Worm (Caenorhabditis elegans): Measurements from ENCODE around the gene F39F10.5.
A peak's percentile ranks its signal among the peaks of the same experiment; 100 is the strongest.

F39F10.5 gene

ce11 chrX:16880426-16880825, 33.1 kb downstream of the F39F10.5 start, which contains the start of gene acs-9:
Gene acs-9, minus strand, starts transcription at chrX:16880526.
- TF ChIP-seq hlh-30 (tag; optimal IDR thresholded peaks at IDR 0.05; ENCODE audit: insufficient read depth): no peak
- no peak for TF ChIP-seq madf-2 (tag; optimal IDR thresholded peaks at IDR 0.05)
- no peak for TF ChIP-seq pha-4 (tag; optimal IDR thresholded peaks at IDR 0.05)
- TF ChIP-seq unc-3 (GFP tag; conservative IDR thresholded peaks at IDR 0.05): no peak
- no peak for TF ChIP-seq unc-3 (tag; optimal IDR thresholded peaks at IDR 0.05)
- TF ChIP-seq ceh-14 (tag; optimal IDR thresholded peaks at IDR 0.05): no peak
- no peak for TF ChIP-seq ttx-3 (tag; optimal IDR thresholded peaks at IDR 0.05)
- TF ChIP-seq sox-4 (tag; optimal IDR thresholded peaks at IDR 0.05): no peak
- TF ChIP-seq sdc-2 (tag; optimal IDR thresholded peaks at IDR 0.05): no peak
- TF ChIP-seq elt-4 (tag; optimal IDR thresholded peaks at IDR 0.05): no peak
- no peak for TF ChIP-seq ceh-2 (tag; optimal IDR thresholded peaks at IDR 0.05)
- TF ChIP-seq nhr-232 (tag; optimal IDR thresholded peaks at IDR 0.05): no peak
- no peak for TF ChIP-seq dmd-4 (tag; optimal IDR thresholded peaks at IDR 0.05; ENCODE audit: borderline replicate concordance)
- TF ChIP-seq ets-4 (tag; optimal IDR thresholded peaks at IDR 0.05): no peak
- no peak for TF ChIP-seq hlh-8 (tag; optimal IDR thresholded peaks at IDR 0.05)
- TF ChIP-seq ceh-45 (GFP tag; IDR thresholded peaks at IDR 0.05): no peak
- TF ChIP-seq ahr-1 (tag; optimal IDR thresholded peaks at IDR 0.05): no peak
- TF ChIP-seq elt-2 (tag; optimal IDR thresholded peaks at IDR 0.05): no peak

ce11 chrX:16872446-16872962, 41.1 kb downstream of the F39F10.5 start, which contains the start of gene T20F7.1:
Gene T20F7.1, plus strand, starts transcription at chrX:16872912.
- TF ChIP-seq ceh-2 (tag; optimal IDR thresholded peaks at IDR 0.05): peak; percentile 10
- TF ChIP-seq gmeb-2 (tag; optimal IDR thresholded peaks at IDR 0.05): no peak
- TF ChIP-seq nhr-232 (tag; optimal IDR thresholded peaks at IDR 0.05): no peak
- TF ChIP-seq hlh-13 (GFP tag; optimal IDR thresholded peaks at IDR 0.05): no peak
- peak; percentile 52 for TF ChIP-seq ceh-18 (tag; optimal IDR thresholded peaks at IDR 0.05)
- no peak for TF ChIP-seq hlh-15 (tag; optimal IDR thresholded peaks at IDR 0.05)
- no peak for TF ChIP-seq ahr-1 (tag; optimal IDR thresholded peaks at IDR 0.05)
- peak; percentile 64 for TF ChIP-seq tbx-2 (tag; optimal IDR thresholded peaks at IDR 0.05)
- no peak for TF ChIP-seq syd-9 (tag; optimal IDR thresholded peaks at IDR 0.05)
- TF ChIP-seq fkh-10 (GFP tag; optimal IDR thresholded peaks at IDR 0.05): no peak
- no peak for TF ChIP-seq lim-6 (tag; optimal IDR thresholded peaks at IDR 0.05)
- no peak for TF ChIP-seq tbx-7 (tag; optimal IDR thresholded peaks at IDR 0.05)
- TF ChIP-seq C08G9.2 (tag; optimal IDR thresholded peaks at IDR 0.05): no peak
- peak; percentile 13 for TF ChIP-seq ceh-30 (tag; optimal IDR thresholded peaks at IDR 0.05)
- TF ChIP-seq ceh-9 (tag; optimal IDR thresholded peaks at IDR 0.05): no peak
- TF ChIP-seq sox-4 (tag; optimal IDR thresholded peaks at IDR 0.05): no peak
- peak; percentile 57 for TF ChIP-seq unc-55 (GFP tag; optimal IDR thresholded peaks at IDR 0.05)
- peak; percentile 59; the same call in 1 of the 2 replicates for TF ChIP-seq sox-2 (GFP tag; IDR thresholded peaks at IDR 0.05)
- peak; percentile 22 for TF ChIP-seq ceh-34 (tag; optimal IDR thresholded peaks at IDR 0.05)
- no peak for TF ChIP-seq dmd-4 (tag; optimal IDR thresholded peaks at IDR 0.05; ENCODE audit: borderline replicate concordance)
- TF ChIP-seq hlh-6 (tag; optimal IDR thresholded peaks at IDR 0.05): no peak
- TF ChIP-seq fax-1 (tag; optimal IDR thresholded peaks at IDR 0.05): no peak
- TF ChIP-seq K02D7.2 (tag; optimal IDR thresholded peaks at IDR 0.05): no peak
- TF ChIP-seq hlh-30 (tag; optimal IDR thresholded peaks at IDR 0.05; ENCODE audit: insufficient read depth): peak; percentile 54
- no peak for TF ChIP-seq pag-3 (tag; optimal IDR thresholded peaks at IDR 0.05; ENCODE audit: borderline replicate concordance)
- TF ChIP-seq che-1 (tag; optimal IDR thresholded peaks at IDR 0.05): no peak
- TF ChIP-seq ets-4 (tag; optimal IDR thresholded peaks at IDR 0.05): no peak
- TF ChIP-seq rnt-1 (tag; optimal IDR thresholded peaks at IDR 0.05): peak; percentile 0
- no peak for TF ChIP-seq ama-1 (optimal IDR thresholded peaks at IDR 0.05)
- TF ChIP-seq pqm-1 (tag; optimal IDR thresholded peaks at IDR 0.05): no peak
- no peak for TF ChIP-seq pat-9 (tag; optimal IDR thresholded peaks at IDR 0.05)
- no peak for TF ChIP-seq ttx-3 (tag; optimal IDR thresholded peaks at IDR 0.05)
- no peak for TF ChIP-seq ztf-16 (tag; optimal IDR thresholded peaks at IDR 0.05)
- no peak for TF ChIP-seq ceh-22 (tag; optimal IDR thresholded peaks at IDR 0.05)
- TF ChIP-seq pha-4 (tag; optimal IDR thresholded peaks at IDR 0.05): no peak
- no peak for TF ChIP-seq K09A11.1 (tag; optimal IDR thresholded peaks at IDR 0.05; ENCODE audit: insufficient read depth)
- TF ChIP-seq unc-42 (tag; optimal IDR thresholded peaks at IDR 0.05): peak; percentile 30
- TF ChIP-seq ceh-31 (tag; optimal IDR thresholded peaks at IDR 0.05): peak; percentile 62
- no peak for TF ChIP-seq ceh-45 (GFP tag; IDR thresholded peaks at IDR 0.05)
- TF ChIP-seq ref-2 (tag; optimal IDR thresholded peaks at IDR 0.05): no peak
- TF ChIP-seq fkh-6 (tag; optimal IDR thresholded peaks at IDR 0.05): no peak
- TF ChIP-seq ceh-24 (tag; optimal IDR thresholded peaks at IDR 0.05): no peak
- TF ChIP-seq ceh-48 (tag; optimal IDR thresholded peaks at IDR 0.05): no peak

Measured in whole organism, late embryonic.